Fruit fly (Drosophila melanogaster) S2 (cell line): ENCODE data around the gene Tep2.

ENCODE experiments used
- CG8478 ChIP-seq: fragments of >200 bp; optimal IDR thresholded peaks from 2 replicates; lab custom pipeline; 2018
- CTCF ChIP-seq, 2 experiments: fragments of >200 bp; optimal IDR thresholded peaks; 2 replicates each; lab custom pipeline; 2018

- TF ChIP-seq CG8478 = no peak
- TF ChIP-seq CTCF (optimal IDR thresholded peaks at IDR 0.05; lab: Kevin White, UChicago) = no peak
Observed at dm6 chr2L:7722723-7723122, 21.3 kb upstream of the Tep2 start, which contains the start of gene CG13794.
